Worm (Caenorhabditis elegans) whole organism, late embryonic: ENCODE measurements around the gene mrpl-11.

Experiments used
- F13H6.1 ChIP-seq: sonication (generic microtip); optimal IDR thresholded peaks from 2 replicates; lab custom pipeline; 2016; ENCODE audit warnings: missing genetic modification characterization, missing compliant biosample characterization
- ama-1 ChIP-seq: fragments of 150-350 bp; optimal IDR thresholded peaks from 2 replicates; lab custom pipeline; 2014
- ceh-14 ChIP-seq: sonication (generic microtip); optimal IDR thresholded peaks from 2 replicates; lab custom pipeline; 2016; ENCODE audit warnings: missing genotype, missing genetic modification characterization, missing compliant biosample characterization
- ceh-22 ChIP-seq: sonication (generic microtip); optimal IDR thresholded peaks from 2 replicates; lab custom pipeline; 2017; ENCODE audit warnings: missing biosample characterization, missing genetic modification characterization
- ceh-24 ChIP-seq: sonication (generic microtip); optimal IDR thresholded peaks from 2 replicates; lab custom pipeline; 2016; ENCODE audit warnings: mild to moderate bottlenecking, missing genetic modification characterization, missing compliant biosample characterization
- ets-4 ChIP-seq: sonication (generic microtip); optimal IDR thresholded peaks from 2 replicates; lab custom pipeline; 2016; ENCODE audit warnings: missing genetic modification characterization, missing compliant biosample characterization
- fkh-10 ChIP-seq: fragments of 150-350 bp; optimal IDR thresholded peaks from 2 replicates; lab custom pipeline; 2014; ENCODE audit warnings: missing biosample characterization, missing genetic modification reagents, missing genetic modification characterization
- mec-3 ChIP-seq: sonication (generic microtip); optimal IDR thresholded peaks from 2 replicates; lab custom pipeline; 2016; ENCODE audit warnings: borderline replicate concordance, missing genetic modification characterization, missing compliant biosample characterization
- nhr-232 ChIP-seq: sonication (generic microtip); optimal IDR thresholded peaks from 2 replicates; lab custom pipeline; 2016; ENCODE audit warnings: missing genetic modification characterization, missing compliant biosample characterization
- pag-3 ChIP-seq: sonication (generic microtip); optimal IDR thresholded peaks from 2 replicates; lab custom pipeline; 2016; ENCODE audit warnings: missing compliant biosample characterization, missing genetic modification characterization, borderline replicate concordance
- pqm-1 ChIP-seq: sonication (generic microtip); optimal IDR thresholded peaks from 2 replicates; lab custom pipeline; 2016; ENCODE audit warnings: missing genetic modification characterization, missing compliant biosample characterization
- unc-55 ChIP-seq: sonication (generic microtip); optimal IDR thresholded peaks from 2 replicates; lab custom pipeline; 2017; ENCODE audit warnings: missing biosample characterization, missing genetic modification reagents, missing genetic modification characterization
- zip-5 ChIP-seq: sonication (generic microtip); optimal IDR thresholded peaks from 2 replicates; lab custom pipeline; 2016; ENCODE audit warnings: missing genetic modification characterization, missing compliant biosample characterization

ce11 chrIII:8763111-8763510 lies 45.7 kb downstream of the mrpl-11 start:
- no peak for TF ChIP-seq pqm-1 (tag; lab: Kevin White, UChicago)
- no peak for TF ChIP-seq zip-5 (tag; lab: Kevin White, UChicago)
- TF ChIP-seq ama-1 (lab: Kevin White, UChicago): no peak
- no peak for TF ChIP-seq ets-4 (tag; lab: Kevin White, UChicago)
- no peak for TF ChIP-seq ceh-22 (tag; lab: Kevin White, UChicago)
- TF ChIP-seq fkh-10 (GFP tag; lab: Kevin White, UChicago): no peak
- no peak for TF ChIP-seq pag-3 (tag; lab: Kevin White, UChicago)
- TF ChIP-seq mec-3: no peak
- no peak for TF ChIP-seq unc-55 (GFP tag; lab: Kevin White, UChicago)
- no peak for TF ChIP-seq nhr-232 (tag; lab: Kevin White, UChicago)
- TF ChIP-seq F13H6.1: no peak
- no peak for TF ChIP-seq ceh-14 (tag; lab: Kevin White, UChicago)
- no peak for TF ChIP-seq ceh-24 (tag; lab: Kevin White, UChicago)
